Worm (Caenorhabditis elegans) whole organism, L1 larva: Measurements from ENCODE around the gene B0228.9.
A peak's percentile ranks its signal among the peaks of the same experiment; 100 is the strongest.

Source experiments
- F16B12.6 ChIP-seq: fragments of 150-350 bp; optimal IDR thresholded peaks from 2 replicates; lab custom pipeline; 2014; ENCODE audit warnings: missing biosample characterization, missing genetic modification characterization
- Y116A8C.19 ChIP-seq: sonication (generic microtip); optimal IDR thresholded peaks from 2 replicates; lab custom pipeline; 2016; ENCODE audit warnings: missing compliant biosample characterization, missing genetic modification characterization, borderline replicate concordance
- aly-2 ChIP-seq: fragments of 150-350 bp; optimal IDR thresholded peaks from 2 replicates; lab custom pipeline; 2014; ENCODE audit warnings: missing biosample characterization, missing genetic modification characterization
- ama-1 ChIP-seq: fragments of 150-350 bp; optimal IDR thresholded peaks from 2 replicates; lab custom pipeline; 2014
- efl-1 ChIP-seq, 4 experiments: fragments of 150-350 bp; optimal IDR thresholded peaks in 3 of 4; peaks in 1 of 4; 1 replicate in 1 of 4; 2 replicates in 3 of 4; lab custom pipeline; 2014; ENCODE audit warnings: missing biosample characterization in 2 of 4, missing genetic modification characterization in 2 of 4, missing genetic modification reagents in 2 of 4
- egl-27 ChIP-seq, 2 experiments: fragments of 150-350 bp in 1 of 2; sonication (generic microtip); optimal IDR thresholded peaks; 3 replicates each; lab custom pipeline; 2017 to 2018; ENCODE audit warnings: missing biosample characterization in 2 of 2, missing genetic modification characterization in 2 of 2, missing genetic modification reagents in 2 of 2
- elt-2 ChIP-seq: sonication (generic microtip); optimal IDR thresholded peaks from 2 replicates; lab custom pipeline; 2016; ENCODE audit warnings: missing genetic modification characterization, mild to moderate bottlenecking, inconsistent platforms, missing compliant biosample characterization, missing genetic modification reagents
- fkh-10 ChIP-seq: sonication (generic microtip); optimal IDR thresholded peaks from 2 replicates; lab custom pipeline; 2017; ENCODE audit warnings: missing biosample characterization, missing genetic modification reagents, missing genetic modification characterization
- fkh-4 ChIP-seq: sonication (generic microtip); optimal IDR thresholded peaks from 2 replicates; lab custom pipeline; 2016; ENCODE audit warnings: missing compliant biosample characterization, missing genetic modification characterization, borderline replicate concordance
- grh-1 ChIP-seq: fragments of 200-800 bp; sonication (Bioruptor generic); IDR thresholded peaks from 2 replicates; pipeline ENCODE4 v1.3.6; 2022; ENCODE audit warnings: missing genetic modification reagents, missing genetic modification characterization, missing compliant biosample characterization
- hlh-4 ChIP-seq: sonication (generic microtip); optimal IDR thresholded peaks from 2 replicates; lab custom pipeline; 2016; ENCODE audit warnings: mild to moderate bottlenecking, missing genetic modification characterization, missing compliant biosample characterization
- hpl-2 ChIP-seq: fragments of 150-350 bp; optimal IDR thresholded peaks from 2 replicates; lab custom pipeline; 2014; ENCODE audit warnings: missing biosample characterization, missing genetic modification reagents, missing genetic modification characterization
- irx-1 ChIP-seq: sonication (generic microtip); optimal IDR thresholded peaks from 2 replicates; lab custom pipeline; 2016; ENCODE audit warnings: missing genetic modification characterization, missing compliant biosample characterization
- jun-1 ChIP-seq: fragments of 150-350 bp; optimal IDR thresholded peaks from 2 replicates; lab custom pipeline; 2014; ENCODE audit warnings: missing biosample characterization, missing genetic modification reagents, missing genetic modification characterization
- lin-13 ChIP-seq: fragments of 150-350 bp; optimal IDR thresholded peaks from 2 replicates; lab custom pipeline; 2014; ENCODE audit warnings: missing biosample characterization, missing genetic modification reagents, missing genetic modification characterization
- lin-14 ChIP-seq: fragments of 200-800 bp; sonication (Bioruptor generic); optimal IDR thresholded peaks from 2 replicates; lab custom pipeline; 2018; ENCODE audit warnings: mild to moderate bottlenecking, missing genetic modification characterization, moderate library complexity, missing compliant biosample characterization
- lin-15B ChIP-seq: fragments of 150-350 bp; sonication (generic microtip); optimal IDR thresholded peaks from 3 replicates; lab custom pipeline; 2014; ENCODE audit warnings: missing biosample characterization, missing genetic modification characterization
- lin-35 ChIP-seq, 2 experiments: fragments of 150-350 bp; optimal IDR thresholded peaks; 2 replicates each; lab custom pipeline; 2014; ENCODE audit warnings: missing biosample characterization in 2 of 2, missing genetic modification characterization in 2 of 2, missing genetic modification reagents in 2 of 2
- lin-39 ChIP-seq: fragments of 150-350 bp; optimal IDR thresholded peaks from 2 replicates; lab custom pipeline; 2014; ENCODE audit warnings: missing biosample characterization, missing genetic modification reagents, missing genetic modification characterization
- lir-3 ChIP-seq: sonication (generic microtip); optimal IDR thresholded peaks from 2 replicates; lab custom pipeline; 2016; ENCODE audit warnings: mild to moderate bottlenecking, missing genetic modification characterization, moderate library complexity, missing compliant biosample characterization; ENCODE audit not compliant: poor library complexity
- lsy-2 ChIP-seq, 2 experiments: fragments of 150-350 bp; optimal IDR thresholded peaks; 2 replicates each; lab custom pipeline; 2014; ENCODE audit warnings: missing biosample characterization in 2 of 2, missing genetic modification characterization in 2 of 2
- mab-9 ChIP-seq: fragments of 200-800 bp; sonication (Bioruptor generic); IDR thresholded peaks from 2 replicates; pipeline ENCODE4 v1.3.6; 2022; ENCODE audit warnings: missing genetic modification reagents, missing genetic modification characterization, missing compliant biosample characterization
- mep-1 ChIP-seq: fragments of 150-350 bp; optimal IDR thresholded peaks from 2 replicates; lab custom pipeline; 2014; ENCODE audit warnings: missing biosample characterization, missing genetic modification characterization
- nhr-20 ChIP-seq: sonication (generic microtip); optimal IDR thresholded peaks from 2 replicates; lab custom pipeline; 2016; ENCODE audit warnings: mild to moderate bottlenecking, missing genetic modification characterization, missing compliant biosample characterization
- nhr-28 ChIP-seq: fragments of 150-350 bp; optimal IDR thresholded peaks from 2 replicates; lab custom pipeline; 2014; ENCODE audit warnings: missing biosample characterization, missing genetic modification characterization
- nhr-71 ChIP-seq: sonication (generic microtip); optimal IDR thresholded peaks from 2 replicates; lab custom pipeline; 2016; ENCODE audit warnings: mild to moderate bottlenecking, missing genetic modification characterization, moderate library complexity, missing compliant biosample characterization
- nhr-84 ChIP-seq: sonication (generic microtip); optimal IDR thresholded peaks from 2 replicates; lab custom pipeline; 2017; ENCODE audit warnings: missing biosample characterization, missing genetic modification characterization
- pag-3 ChIP-seq: sonication (generic microtip); optimal IDR thresholded peaks from 2 replicates; lab custom pipeline; 2017; ENCODE audit warnings: missing genetic modification characterization, mild to moderate bottlenecking, missing compliant biosample characterization, antibody characterized with exemption, borderline replicate concordance; ENCODE audit not compliant: insufficient read depth
- pqm-1 ChIP-seq: sonication (generic microtip); optimal IDR thresholded peaks from 3 replicates; lab custom pipeline; 2017; ENCODE audit warnings: missing biosample characterization, missing genetic modification characterization
- snu-23 ChIP-seq: sonication (generic microtip); optimal IDR thresholded peaks from 2 replicates; lab custom pipeline; 2016; ENCODE audit warnings: missing genetic modification characterization, missing compliant biosample characterization
- swsn-7 ChIP-seq: sonication (generic microtip); optimal IDR thresholded peaks from 2 replicates; lab custom pipeline; 2016; ENCODE audit warnings: missing genetic modification characterization, missing compliant biosample characterization
- tbx-2 ChIP-seq: sonication (generic microtip); optimal IDR thresholded peaks from 2 replicates; lab custom pipeline; 2016; ENCODE audit warnings: missing genetic modification characterization, missing compliant biosample characterization
- unc-130 ChIP-seq: fragments of 150-350 bp; optimal IDR thresholded peaks from 2 replicates; lab custom pipeline; 2017; ENCODE audit warnings: missing biosample characterization, missing genetic modification characterization, inconsistent platforms
- unc-86 ChIP-seq: sonication (generic microtip); optimal IDR thresholded peaks from 2 replicates; lab custom pipeline; 2016; ENCODE audit warnings: missing genetic modification characterization, missing compliant biosample characterization
- xbp-1 ChIP-seq: sonication (generic microtip); optimal IDR thresholded peaks from 2 replicates; lab custom pipeline; 2016; ENCODE audit warnings: missing genetic modification characterization, missing compliant biosample characterization
- zag-1 ChIP-seq: fragments of 150-350 bp; optimal IDR thresholded peaks from 2 replicates; lab custom pipeline; 2014; ENCODE audit warnings: missing biosample characterization, missing genetic modification characterization

B0228.9 gene

ce11 chrII:7722784-7723183 is 40.7 kb downstream of the B0228.9 start (continued):
- TF ChIP-seq aly-2 (tag; lab: Kevin White, UChicago) (no peak), snu-23 (GFP tag; lab: Kevin White, UChicago) (peak; percentile 13), nhr-71 (tag; lab: Kevin White, UChicago) (peak; percentile 46), lin-13 (GFP tag; lab: Kevin White, UChicago) (no peak), lin-39 (tag; lab: Kevin White, UChicago) (no peak), hlh-4 (no peak), egl-27 (tag; optimal IDR thresholded peaks at IDR 0.05; lab: Kevin White, UChicago) (no peak), ama-1 (lab: Kevin White, UChicago) (no peak), lsy-2 (tag; optimal IDR thresholded peaks at IDR 0.05; lab: Kevin White, UChicago) (peak in 1 of 2 experiments; percentile 28), mab-9 (GFP tag; lab: Robert Waterston, UW) (no peak), swsn-7 (tag; lab: Kevin White, UChicago) (no peak), F16B12.6 (tag; lab: Kevin White, UChicago) (no peak), pag-3 (tag; lab: Kevin White, UChicago) (no peak), fkh-4 (tag; lab: Kevin White, UChicago) (no peak), unc-130 (tag; lab: Kevin White, UChicago) (peak; percentile 23), hpl-2 (no peak), pqm-1 (tag; lab: Kevin White, UChicago) (no peak), nhr-28 (tag; lab: Kevin White, UChicago) (no peak), jun-1 (tag; lab: Kevin White, UChicago) (no peak)

ce11 chrII:7720479-7720878 is 43.0 kb downstream of the B0228.9 start:
- TF ChIP-seq elt-2 (tag; lab: Kevin White, UChicago) (no peak), lin-14 (GFP tag; lab: Kevin White, UChicago) (peak; percentile 26), hpl-2 (no peak), irx-1 (tag; lab: Kevin White, UChicago) (no peak), tbx-2 (tag; lab: Kevin White, UChicago) (no peak), snu-23 (GFP tag; lab: Kevin White, UChicago) (peak; percentile 4), nhr-84 (tag; lab: Kevin White, UChicago) (no peak), nhr-71 (tag; lab: Kevin White, UChicago) (peak; percentile 13)
- TF ChIP-seq, all 84 proteins: peak for 3

ce11 chrII:7719039-7719438 is 44.4 kb downstream of the B0228.9 start:
- TF ChIP-seq lin-14 (GFP tag; lab: Kevin White, UChicago): peak; percentile 68
- peak; percentile 2 for TF ChIP-seq nhr-71 (tag; lab: Kevin White, UChicago)
- no peak for TF ChIP-seq Y116A8C.19 (tag; lab: Kevin White, UChicago)
- peak; percentile 78 for TF ChIP-seq fkh-10
- no peak for TF ChIP-seq efl-1 (optimal IDR thresholded peaks at IDR 0.05; lab: Kevin White, UChicago)
- peak in 1 of 2 experiments; percentile 39 for TF ChIP-seq efl-1 (GFP tag; optimal IDR thresholded peaks at IDR 0.05 in 1 of 2; lab: Kevin White, UChicago)

ce11 chrII:7718491-7718890 is 45.0 kb downstream of the B0228.9 start, which contains the start of gene cpna-5:
cpna-5 (minus strand) TSS chrII:7718591.
- no peak for TF ChIP-seq lir-3
- TF ChIP-seq grh-1 (GFP tag; lab: Robert Waterston, UW): no peak
- TF ChIP-seq F16B12.6 (tag; lab: Kevin White, UChicago): no peak
- no peak for TF ChIP-seq lin-15B
- no peak for TF ChIP-seq nhr-28 (tag; lab: Kevin White, UChicago)
- TF ChIP-seq nhr-20 (tag; lab: Kevin White, UChicago): no peak
- TF ChIP-seq lin-35 (GFP tag; optimal IDR thresholded peaks at IDR 0.05; lab: Kevin White, UChicago): no peak

- TF ChIP-seq lin-14 (GFP tag; lab: Kevin White, UChicago) (peak; percentile 65), lin-13 (GFP tag; lab: Kevin White, UChicago) (no peak), zag-1 (tag; lab: Kevin White, UChicago) (no peak), fkh-10 (peak; percentile 89), mep-1 (tag; lab: Kevin White, UChicago) (peak; percentile 10), nhr-71 (tag; lab: Kevin White, UChicago) (peak; percentile 33), xbp-1 (tag; lab: Kevin White, UChicago) (no peak), unc-86 (tag; lab: Kevin White, UChicago) (peak; percentile 23)
Observed at ce11 chrII:7716112-7716511, 47.4 kb downstream of the B0228.9 start.
